Worm (Caenorhabditis elegans): Measurements from ENCODE around the gene mbr-1.

Gene mbr-1

DNA sequence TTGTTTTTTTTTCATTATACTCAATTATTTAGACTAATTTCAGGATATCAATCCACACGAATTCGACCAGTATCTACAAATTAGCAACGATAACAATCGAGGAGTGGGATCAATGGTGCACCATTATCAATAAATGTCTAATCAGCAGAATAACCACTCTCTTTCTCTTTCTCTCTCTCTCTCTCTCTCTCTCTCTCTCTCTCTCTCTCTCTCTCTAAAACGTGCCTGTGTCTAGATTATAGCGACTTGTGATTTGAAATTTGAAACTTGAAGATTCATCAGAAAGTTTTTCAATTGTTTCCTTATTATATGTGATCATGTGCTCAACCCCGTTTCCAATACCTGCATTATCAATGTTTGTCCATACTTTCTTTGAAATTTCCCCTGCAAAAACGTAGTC, 27.6 kb downstream of the mbr-1 start:
- TF ChIP-seq ets-7 (tag; optimal IDR thresholded peaks at IDR 0.05) (no peak), tbx-37 (GFP tag; conservative IDR thresholded peaks at IDR 0.05) (no peak), ama-1 (optimal IDR thresholded peaks at IDR 0.05) (no peak), F13C5.2 (tag; optimal IDR thresholded peaks at IDR 0.05) (no peak), hmbx-1 (tag; optimal IDR thresholded peaks at IDR 0.05) (no peak)

DNA sequence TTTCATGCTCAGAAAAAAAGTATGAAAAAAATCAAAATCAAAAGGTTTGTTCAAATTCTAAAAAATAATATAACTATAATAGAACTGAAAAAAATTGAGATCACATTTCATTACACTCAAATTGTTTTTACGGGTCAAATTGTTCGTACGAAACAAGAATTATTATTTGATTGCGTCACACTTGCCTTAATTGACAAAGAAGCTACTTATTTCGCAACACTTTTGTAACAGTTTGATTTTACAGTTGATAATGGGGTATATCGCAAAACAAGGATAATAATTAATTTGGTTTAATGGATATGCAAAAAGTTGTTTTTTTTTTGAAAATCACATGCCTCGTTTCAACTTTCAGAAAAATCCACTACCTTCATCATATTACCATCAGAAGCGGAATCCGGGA, 29.8 kb downstream of the mbr-1 start:
- TF ChIP-seq tra-4 (tag; optimal IDR thresholded peaks at IDR 0.05) (no peak), F13C5.2 (tag; optimal IDR thresholded peaks at IDR 0.05) (no peak), ceh-36 (tag; optimal IDR thresholded peaks at IDR 0.05) (no peak), hmbx-1 (tag; optimal IDR thresholded peaks at IDR 0.05) (no peak), sea-1 (GFP tag; conservative IDR thresholded peaks at IDR 0.05) (no peak), ets-7 (tag; optimal IDR thresholded peaks at IDR 0.05) (no peak), pes-1 (GFP tag; IDR thresholded peaks at IDR 0.05) (no peak), B0310.2 (tag; optimal IDR thresholded peaks at IDR 0.05) (no peak), flt-1 (GFP tag; IDR thresholded peaks at IDR 0.05) (no peak), tbx-37 (GFP tag; conservative IDR thresholded peaks at IDR 0.05) (no peak)

DNA sequence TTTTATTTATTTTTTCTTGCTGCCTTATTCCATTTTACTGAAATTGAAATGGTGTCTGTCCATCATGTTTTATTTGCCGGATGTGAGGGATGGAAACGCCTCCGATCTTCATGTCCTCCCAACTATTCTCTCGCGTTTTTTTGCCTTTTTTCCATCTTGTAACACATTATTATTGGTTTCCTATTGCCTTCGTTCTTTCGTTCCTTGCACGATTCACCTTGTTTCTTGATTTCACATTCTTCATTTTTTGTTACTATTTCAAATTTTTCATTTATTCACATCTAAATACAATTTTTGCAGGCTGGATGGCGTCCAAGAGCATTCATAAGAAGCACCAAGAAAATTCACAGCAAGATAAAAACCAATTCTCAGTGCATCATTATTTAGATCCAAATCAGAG, 30.2 kb downstream of the mbr-1 start, which contains the start of gene yap-1:
TSS of gene yap-1 (plus strand) at position 301 of the 400 bp plus-strand sequence.
- TF ChIP-seq hmbx-1 (tag; optimal IDR thresholded peaks at IDR 0.05) (no peak), scrt-1 (GFP tag; IDR thresholded peaks at IDR 0.05) (no peak), pes-1 (GFP tag; IDR thresholded peaks at IDR 0.05) (no peak), ama-1 (optimal IDR thresholded peaks at IDR 0.05) (no peak), ets-7 (tag; optimal IDR thresholded peaks at IDR 0.05) (no peak), B0310.2 (tag; optimal IDR thresholded peaks at IDR 0.05) (no peak), sea-1 (GFP tag; conservative IDR thresholded peaks at IDR 0.05) (no peak), tra-4 (tag; optimal IDR thresholded peaks at IDR 0.05) (no peak), tbx-37 (GFP tag; conservative IDR thresholded peaks at IDR 0.05) (no peak)

DNA sequence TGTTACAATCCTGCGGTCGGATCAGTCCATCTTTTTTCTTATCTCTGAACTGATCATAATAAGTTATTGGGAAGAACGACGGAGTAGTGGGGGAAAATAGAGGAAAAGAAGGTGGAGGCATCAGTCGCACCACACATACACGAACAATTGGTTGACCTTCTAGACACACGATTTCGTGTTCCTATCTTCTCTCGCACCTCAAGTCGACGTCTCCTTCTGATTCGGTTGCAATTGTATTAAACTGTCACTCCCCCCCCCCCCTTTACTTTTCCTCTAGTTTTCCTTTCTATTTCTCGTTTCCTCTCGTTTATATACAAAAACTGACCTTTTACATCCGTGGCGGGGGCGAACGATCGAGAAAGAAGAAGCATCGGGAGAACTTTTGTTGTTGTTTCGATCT, 30.6 kb downstream of the mbr-1 start:
- TF ChIP-seq hmg-4 (GFP tag; optimal IDR thresholded peaks at IDR 0.05) (peak; percentile 2), pes-1 (GFP tag; IDR thresholded peaks at IDR 0.05) (no peak)

DNA sequence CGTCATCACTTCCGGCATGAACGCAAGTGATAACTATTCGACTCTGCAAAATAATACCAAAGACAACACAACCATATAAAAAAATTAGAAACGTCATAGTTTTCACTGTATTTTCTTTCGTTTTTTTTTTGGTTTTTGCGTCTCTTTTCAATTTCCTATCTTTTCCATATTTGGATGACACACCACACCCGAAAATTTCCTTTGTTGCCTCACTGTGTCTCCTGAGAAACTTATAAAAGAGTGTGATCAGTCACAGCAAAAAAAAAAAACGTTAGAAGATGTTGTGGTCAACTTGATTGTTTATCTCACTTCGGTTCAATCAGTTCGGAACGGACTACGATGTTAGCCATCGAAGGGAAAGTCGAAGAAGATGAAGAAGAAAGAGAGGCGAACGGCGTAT, 32.1 kb downstream of the mbr-1 start:
- no peak for TF ChIP-seq F13C5.2 (tag; optimal IDR thresholded peaks at IDR 0.05)
- no peak for TF ChIP-seq tbx-37 (GFP tag; conservative IDR thresholded peaks at IDR 0.05)
- TF ChIP-seq aly-1 (tag; optimal IDR thresholded peaks at IDR 0.05) = no peak
- no peak for TF ChIP-seq pes-1 (GFP tag; IDR thresholded peaks at IDR 0.05)
- no peak for TF ChIP-seq ceh-36 (tag; optimal IDR thresholded peaks at IDR 0.05)
- TF ChIP-seq hmbx-1 (tag; optimal IDR thresholded peaks at IDR 0.05) = no peak
- TF ChIP-seq tra-4 (tag; optimal IDR thresholded peaks at IDR 0.05) = no peak
- TF ChIP-seq ama-1 (optimal IDR thresholded peaks at IDR 0.05) = no peak
- no peak for TF ChIP-seq sea-1 (GFP tag; conservative IDR thresholded peaks at IDR 0.05)
- no peak for TF ChIP-seq ceh-13 (GFP tag; optimal IDR thresholded peaks at IDR 0.05)
- no peak for TF ChIP-seq B0310.2 (tag; optimal IDR thresholded peaks at IDR 0.05)
- no peak for TF ChIP-seq flt-1 (GFP tag; IDR thresholded peaks at IDR 0.05)
- TF ChIP-seq tbx-11 (GFP tag; IDR thresholded peaks at IDR 0.05) = no peak
- TF ChIP-seq hmg-4 (GFP tag; optimal IDR thresholded peaks at IDR 0.05) = no peak
- TF ChIP-seq ets-7 (tag; optimal IDR thresholded peaks at IDR 0.05) = no peak
- TF ChIP-seq scrt-1 (GFP tag; IDR thresholded peaks at IDR 0.05) = no peak
- no peak for TF ChIP-seq hnd-1 (tag; optimal IDR thresholded peaks at IDR 0.05)

DNA sequence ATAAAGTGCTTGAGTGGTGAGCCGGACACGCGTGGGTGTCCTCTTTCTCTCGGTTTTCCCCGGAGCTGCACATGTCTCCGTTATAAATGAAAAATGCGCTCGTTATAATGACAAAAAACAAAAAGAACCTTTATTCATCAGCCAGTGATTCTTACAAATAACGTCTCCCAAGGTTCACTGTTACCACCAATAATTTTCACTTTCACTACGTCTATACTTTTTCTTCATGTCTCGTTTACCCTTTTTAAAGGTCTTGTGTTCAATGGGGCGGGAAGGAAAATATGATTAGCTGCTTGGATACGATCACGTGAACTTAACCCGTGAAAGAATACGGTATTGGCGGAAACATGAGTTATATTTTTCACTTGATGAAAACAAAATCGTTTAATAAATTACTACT, 33.5 kb downstream of the mbr-1 start:
- TF ChIP-seq ceh-13 (GFP tag; optimal IDR thresholded peaks at IDR 0.05) = no peak
- TF ChIP-seq pes-1 (GFP tag; IDR thresholded peaks at IDR 0.05) = no peak
- no peak for TF ChIP-seq ama-1 (optimal IDR thresholded peaks at IDR 0.05)
- no peak for TF ChIP-seq aly-1 (tag; optimal IDR thresholded peaks at IDR 0.05)
- TF ChIP-seq sea-1 (GFP tag; conservative IDR thresholded peaks at IDR 0.05) = no peak
- no peak for TF ChIP-seq ets-7 (tag; optimal IDR thresholded peaks at IDR 0.05)
- TF ChIP-seq flt-1 (GFP tag; IDR thresholded peaks at IDR 0.05) = no peak
- TF ChIP-seq tbx-11 (GFP tag; IDR thresholded peaks at IDR 0.05) = no peak
- TF ChIP-seq hmbx-1 (tag; optimal IDR thresholded peaks at IDR 0.05) = no peak
- no peak for TF ChIP-seq F13C5.2 (tag; optimal IDR thresholded peaks at IDR 0.05)
- no peak for TF ChIP-seq B0310.2 (tag; optimal IDR thresholded peaks at IDR 0.05)
- no peak for TF ChIP-seq tra-4 (tag; optimal IDR thresholded peaks at IDR 0.05)
- TF ChIP-seq ceh-36 (tag; optimal IDR thresholded peaks at IDR 0.05) = no peak

DNA sequence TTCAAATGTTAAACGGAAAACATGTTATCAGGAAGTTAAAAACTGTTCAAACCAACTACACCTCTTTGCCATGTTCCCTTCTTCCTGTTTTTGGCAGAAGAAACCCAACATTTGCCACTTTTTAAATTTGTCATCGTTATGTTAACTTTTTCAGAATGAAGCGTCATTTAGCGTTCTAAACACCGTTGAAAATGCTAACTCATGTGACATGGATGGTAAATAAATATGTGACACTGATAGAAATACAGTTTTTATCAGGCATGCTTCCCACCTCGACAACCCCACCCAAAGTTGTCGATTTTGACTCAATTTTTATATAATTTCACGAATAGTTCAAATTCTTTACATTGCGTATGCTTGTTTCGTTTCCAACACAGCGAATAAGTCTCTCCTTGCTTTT, 34.5 kb downstream of the mbr-1 start:
- TF ChIP-seq ama-1 (optimal IDR thresholded peaks at IDR 0.05) (no peak), tbx-11 (GFP tag; IDR thresholded peaks at IDR 0.05) (no peak), tbx-37 (GFP tag; conservative IDR thresholded peaks at IDR 0.05) (no peak), hmg-4 (GFP tag; optimal IDR thresholded peaks at IDR 0.05) (no peak), F13C5.2 (tag; optimal IDR thresholded peaks at IDR 0.05) (no peak), ceh-36 (tag; optimal IDR thresholded peaks at IDR 0.05) (no peak), B0310.2 (tag; optimal IDR thresholded peaks at IDR 0.05) (no peak)

DNA sequence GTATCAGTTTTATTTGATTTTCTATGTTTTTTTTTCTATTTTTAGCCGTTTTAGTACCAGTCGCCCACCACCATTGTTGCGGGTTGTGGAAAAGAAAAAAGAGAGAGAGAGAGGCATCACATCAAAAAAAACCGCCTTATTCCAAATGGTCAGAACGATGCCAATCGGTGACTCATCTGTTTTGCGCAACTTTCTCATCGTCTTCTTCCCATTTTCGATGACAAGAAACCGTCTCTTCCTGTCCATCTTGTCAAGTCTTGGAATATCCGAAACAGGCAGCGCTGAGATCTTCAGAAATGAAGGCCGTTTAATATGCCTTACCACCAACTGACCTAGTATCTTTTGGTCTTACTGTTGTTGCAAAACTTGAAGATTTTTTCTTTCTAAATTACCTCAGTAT, 35.4 kb downstream of the mbr-1 start:
- TF ChIP-seq aly-1 (tag; optimal IDR thresholded peaks at IDR 0.05) = no peak
- no peak for TF ChIP-seq ceh-13 (GFP tag; optimal IDR thresholded peaks at IDR 0.05)
- no peak for TF ChIP-seq tra-4 (tag; optimal IDR thresholded peaks at IDR 0.05)
- TF ChIP-seq ets-7 (tag; optimal IDR thresholded peaks at IDR 0.05) = no peak
- TF ChIP-seq scrt-1 (GFP tag; IDR thresholded peaks at IDR 0.05) = no peak

DNA sequence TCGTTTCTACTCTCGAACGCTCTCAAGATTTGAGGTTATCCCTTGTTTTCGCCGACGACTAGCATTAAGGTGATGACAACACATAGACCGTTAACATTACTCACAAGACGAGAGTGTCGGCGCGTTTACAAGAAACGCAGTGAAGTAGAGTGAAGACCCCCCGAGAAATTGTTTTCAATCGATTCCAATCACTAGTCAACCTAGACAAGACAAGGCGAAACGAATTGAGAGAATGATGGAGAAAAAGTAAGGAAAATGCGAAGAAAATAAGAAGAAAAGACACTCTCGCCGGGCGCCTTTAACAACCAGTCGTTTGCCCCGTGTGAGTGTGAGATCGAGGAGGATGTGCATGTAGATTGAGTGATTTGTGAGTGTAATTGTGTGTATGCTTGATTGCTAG, 37.3 kb downstream of the mbr-1 start:
- peak; percentile 31 for TF ChIP-seq hmg-4 (GFP tag; optimal IDR thresholded peaks at IDR 0.05)
- TF ChIP-seq F13C5.2 (tag; optimal IDR thresholded peaks at IDR 0.05) = no peak
